Worm (Caenorhabditis elegans) whole organism, young adult: ENCODE results near the gene EEED8.14.

Source experiments
- C06A6.2 ChIP-seq: fragments of 200-800 bp; sonication (Bioruptor generic); conservative IDR thresholded peaks from 2 replicates; pipeline ENCODE4 v1.3.6; 2022; ENCODE audit warnings: missing genetic modification characterization, missing compliant biosample characterization
- D2030.7 ChIP-seq: fragments of 200-800 bp; sonication (Bioruptor generic); IDR thresholded peaks from 2 replicates; pipeline ENCODE4 v1.3.6; 2022; ENCODE audit warnings: missing genetic modification reagents, missing genetic modification characterization, missing compliant biosample characterization
- F23B12.7 ChIP-seq: sonication (generic microtip); optimal IDR thresholded peaks from 2 replicates; lab custom pipeline; 2017; ENCODE audit warnings: missing genetic modification characterization, mild to moderate bottlenecking, missing compliant biosample characterization, antibody characterized with exemption, moderate library complexity; ENCODE audit not compliant: insufficient read depth
- F33H1.4 ChIP-seq: fragments of 200-800 bp; sonication (Bioruptor generic); IDR thresholded peaks from 2 replicates; pipeline ENCODE4 v1.3.6; 2022; ENCODE audit warnings: missing genetic modification reagents, missing genetic modification characterization, missing compliant biosample characterization
- F39B2.1 ChIP-seq: fragments of 200-800 bp; sonication (Bioruptor generic); IDR thresholded peaks from 2 replicates; pipeline ENCODE4 v1.3.6; 2022; ENCODE audit warnings: missing genetic modification reagents, missing genetic modification characterization, missing compliant biosample characterization
- F55B11.4 ChIP-seq: sonication (generic microtip); optimal IDR thresholded peaks from 2 replicates; lab custom pipeline; 2016; ENCODE audit warnings: missing compliant biosample characterization, missing genetic modification characterization, borderline replicate concordance; ENCODE audit not compliant: insufficient read depth
- Y53G8AR.9 ChIP-seq: fragments of 200-800 bp; sonication (Bioruptor generic); conservative IDR thresholded peaks from 2 replicates; pipeline ENCODE4 v1.3.6; 2022; ENCODE audit warnings: missing genetic modification reagents, missing genetic modification characterization, missing compliant biosample characterization
- Y79H2A.3 ChIP-seq: fragments of 200-800 bp; sonication (Bioruptor generic); conservative IDR thresholded peaks from 2 replicates; pipeline ENCODE4 v1.3.6; 2022; ENCODE audit warnings: missing genetic modification reagents, missing genetic modification characterization, missing compliant biosample characterization
- akir-1 ChIP-seq: fragments of 200-800 bp; sonication (Bioruptor generic); optimal IDR thresholded peaks from 2 replicates; lab custom pipeline; 2018; ENCODE audit warnings: mild to moderate bottlenecking, missing genetic modification characterization, moderate library complexity, missing compliant biosample characterization
- ama-1 ChIP-seq, 3 experiments: fragments of 150-350 bp in 1 of 3; sonication (generic microtip) in 2 of 3; optimal IDR thresholded peaks; 2 replicates each; lab custom pipeline; 2014 to 2018; ENCODE audit warnings: missing biosample characterization in 2 of 3, missing genetic modification characterization in 2 of 3, missing genetic modification reagents in 2 of 3
- atf-7 ChIP-seq: sonication (generic microtip); optimal IDR thresholded peaks from 2 replicates; lab custom pipeline; 2017; ENCODE audit warnings: mild to moderate bottlenecking, missing genetic modification characterization, missing compliant biosample characterization
- attf-3 ChIP-seq: fragments of 200-800 bp; sonication (Bioruptor generic); conservative IDR thresholded peaks from 2 replicates; pipeline ENCODE4 v1.3.6; 2022; ENCODE audit warnings: missing genetic modification reagents, missing genetic modification characterization, missing compliant biosample characterization
- attf-6 ChIP-seq: fragments of 200-800 bp; sonication (Bioruptor generic); IDR thresholded peaks from 2 replicates; pipeline ENCODE4 v1.3.6; 2022; ENCODE audit warnings: missing genetic modification reagents, missing genetic modification characterization, missing compliant biosample characterization
- bed-1 ChIP-seq: fragments of 200-800 bp; sonication (Bioruptor generic); IDR thresholded peaks from 2 replicates; pipeline ENCODE4 v1.3.6; 2022; ENCODE audit warnings: missing genetic modification reagents, missing genetic modification characterization, missing compliant biosample characterization
- ceh-27 ChIP-seq: fragments of 200-800 bp; sonication (Bioruptor generic); optimal IDR thresholded peaks from 2 replicates; lab custom pipeline; 2018; ENCODE audit warnings: mild to moderate bottlenecking, missing genetic modification characterization, moderate library complexity, missing compliant biosample characterization
- ceh-58 ChIP-seq: fragments of 200-800 bp; sonication (Bioruptor generic); IDR thresholded peaks from 2 replicates; pipeline ENCODE4 v1.3.6; 2022; ENCODE audit warnings: missing genetic modification characterization, missing compliant biosample characterization
- chd-7 ChIP-seq: sonication (generic microtip); optimal IDR thresholded peaks from 2 replicates; lab custom pipeline; 2016; ENCODE audit warnings: mild to moderate bottlenecking, missing genetic modification characterization, moderate library complexity, missing compliant biosample characterization
- dpff-1 ChIP-seq: sonication (generic microtip); optimal IDR thresholded peaks from 2 replicates; lab custom pipeline; 2017; ENCODE audit warnings: mild to moderate bottlenecking, missing genetic modification characterization, missing compliant biosample characterization
- efl-1 ChIP-seq: fragments of 150-350 bp; optimal IDR thresholded peaks from 2 replicates; lab custom pipeline; 2014; ENCODE audit warnings: missing biosample characterization, missing genetic modification reagents, missing genetic modification characterization
- ets-4 ChIP-seq: fragments of 200-800 bp; sonication (Bioruptor generic); optimal IDR thresholded peaks from 2 replicates; lab custom pipeline; 2018; ENCODE audit warnings: mild to moderate bottlenecking, missing genetic modification characterization, missing compliant biosample characterization
- gei-17 ChIP-seq: fragments of 200-800 bp; sonication (Bioruptor generic); optimal IDR thresholded peaks from 2 replicates; lab custom pipeline; 2018; ENCODE audit warnings: mild to moderate bottlenecking, missing genetic modification characterization, missing compliant biosample characterization
- hrde-1 ChIP-seq: sonication (generic microtip); optimal IDR thresholded peaks from 2 replicates; lab custom pipeline; 2016; ENCODE audit warnings: missing genetic modification characterization, mild to moderate bottlenecking, missing compliant biosample characterization, moderate library complexity, missing genotype, missing genetic modification reagents, borderline replicate concordance
- hsf-1 ChIP-seq: fragments of 200-800 bp; sonication (Bioruptor generic); IDR thresholded peaks from 2 replicates; pipeline ENCODE4 v1.3.6; 2022; ENCODE audit warnings: missing genetic modification reagents, missing genetic modification characterization, missing compliant biosample characterization
- lag-1 ChIP-seq: fragments of 200-800 bp; sonication (Bioruptor generic); IDR thresholded peaks from 2 replicates; pipeline ENCODE4 v1.3.6; 2022; ENCODE audit warnings: missing genetic modification reagents, missing genetic modification characterization, missing compliant biosample characterization
- let-607 ChIP-seq, 2 experiments: fragments of 200-800 bp in 1 of 2; sonication (Bioruptor generic) in 1 of 2; sonication (generic microtip) in 1 of 2; optimal IDR thresholded peaks; 2 replicates each; lab custom pipeline; 2016 to 2018; ENCODE audit warnings: mild to moderate bottlenecking in 2 of 2, missing compliant biosample characterization in 2 of 2, missing genetic modification characterization in 2 of 2, moderate library complexity in 2 of 2, missing genotype in 1 of 2
- lsl-1 ChIP-seq: fragments of 200-800 bp; sonication (Bioruptor generic); optimal IDR thresholded peaks from 2 replicates; lab custom pipeline; 2018; ENCODE audit warnings: mild to moderate bottlenecking, missing genetic modification characterization, moderate library complexity, missing compliant biosample characterization
- madf-3 ChIP-seq: fragments of 200-800 bp; sonication (Bioruptor generic); IDR thresholded peaks from 2 replicates; pipeline ENCODE4 v1.3.6; 2022; ENCODE audit warnings: missing genetic modification reagents, missing genetic modification characterization, missing compliant biosample characterization
- mcd-1 ChIP-seq: fragments of 200-800 bp; sonication (Bioruptor generic); IDR thresholded peaks from 2 replicates; pipeline ENCODE4 v1.3.6; 2022; ENCODE audit warnings: missing genetic modification reagents, missing genetic modification characterization, missing compliant biosample characterization
- mes-4 ChIP-seq: sonication (generic microtip); optimal IDR thresholded peaks from 2 replicates; lab custom pipeline; 2016; ENCODE audit warnings: missing genotype, missing genetic modification characterization, missing compliant biosample characterization
- mxl-1 ChIP-seq: sonication (generic microtip); optimal IDR thresholded peaks from 2 replicates; lab custom pipeline; 2016; ENCODE audit warnings: missing genetic modification characterization, missing compliant biosample characterization
- nfya-1 ChIP-seq: sonication (generic microtip); optimal IDR thresholded peaks from 2 replicates; lab custom pipeline; 2017; ENCODE audit warnings: antibody characterized with exemption, missing compliant biosample characterization, missing genetic modification characterization, borderline replicate concordance; ENCODE audit not compliant: insufficient read depth
- nfyb-1 ChIP-seq: fragments of 200-800 bp; sonication (Bioruptor generic); IDR thresholded peaks from 2 replicates; pipeline ENCODE4 v1.3.6; 2022; ENCODE audit warnings: missing genetic modification reagents, missing genetic modification characterization, missing compliant biosample characterization
- nhr-120 ChIP-seq: fragments of 200-800 bp; sonication (Bioruptor generic); IDR thresholded peaks from 2 replicates; pipeline ENCODE4 v1.3.6; 2022; ENCODE audit warnings: missing genetic modification characterization, missing compliant biosample characterization
- nhr-179 ChIP-seq: sonication (generic microtip); optimal IDR thresholded peaks from 2 replicates; lab custom pipeline; 2016; ENCODE audit warnings: mild to moderate bottlenecking, missing genetic modification characterization, missing compliant biosample characterization
- nhr-80 ChIP-seq: sonication (generic microtip); optimal IDR thresholded peaks from 2 replicates; lab custom pipeline; 2016; ENCODE audit warnings: missing genetic modification characterization, missing compliant biosample characterization
- rcor-1 ChIP-seq: fragments of 200-800 bp; sonication (Bioruptor generic); IDR thresholded peaks from 2 replicates; pipeline ENCODE4 v1.3.6; 2022; ENCODE audit warnings: missing genetic modification reagents, missing genetic modification characterization, missing compliant biosample characterization
- sdz-38 ChIP-seq: sonication (generic microtip); optimal IDR thresholded peaks from 2 replicates; lab custom pipeline; 2016; ENCODE audit warnings: missing genotype, missing genetic modification characterization, missing compliant biosample characterization
- sptf-2 ChIP-seq: fragments of 200-800 bp; sonication (Bioruptor generic); optimal IDR thresholded peaks from 2 replicates; lab custom pipeline; 2018; ENCODE audit warnings: mild to moderate bottlenecking, missing genetic modification characterization, missing compliant biosample characterization
- tlf-1 ChIP-seq: fragments of 200-800 bp; sonication (Bioruptor generic); optimal IDR thresholded peaks from 2 replicates; lab custom pipeline; 2018; ENCODE audit warnings: mild to moderate bottlenecking, missing genetic modification characterization, missing compliant biosample characterization
- unc-130 ChIP-seq: sonication (generic microtip); optimal IDR thresholded peaks from 2 replicates; lab custom pipeline; 2016; ENCODE audit warnings: missing genetic modification reagents, missing genetic modification characterization, missing compliant biosample characterization
- xnd-1 ChIP-seq: sonication (generic microtip); optimal IDR thresholded peaks from 2 replicates; lab custom pipeline; 2016; ENCODE audit warnings: missing genotype, missing genetic modification reagents, missing genetic modification characterization, missing compliant biosample characterization
- zim-3 ChIP-seq: sonication (generic microtip); optimal IDR thresholded peaks from 2 replicates; lab custom pipeline; 2017; ENCODE audit warnings: mild to moderate bottlenecking, missing genetic modification characterization, moderate library complexity, missing compliant biosample characterization

EEED8.14 gene

ce11 chrII:5458683-5459410, 45.0 kb upstream of the EEED8.14 start:
- no peak for TF ChIP-seq F23B12.7 (tag; lab: Kevin White, UChicago)
- peak; percentile 57; the same call in 1 of the 2 replicates for TF ChIP-seq F33H1.4 (GFP tag; lab: Robert Waterston, UW)
- TF ChIP-seq hrde-1 (tag; lab: Kevin White, UChicago) = no peak
- no peak for TF ChIP-seq dpff-1 (tag; lab: Kevin White, UChicago)
- no peak for TF ChIP-seq ama-1 (optimal IDR thresholded peaks at IDR 0.05; lab: Kevin White, UChicago)
- TF ChIP-seq ama-1 (GFP tag; optimal IDR thresholded peaks at IDR 0.05; lab: Kevin White, UChicago) = no peak
- TF ChIP-seq let-607 (tag; optimal IDR thresholded peaks at IDR 0.05; lab: Kevin White, UChicago) = no peak
- no peak for TF ChIP-seq akir-1 (GFP tag; lab: Kevin White, UChicago)
- peak; percentile 39 for TF ChIP-seq xnd-1
- TF ChIP-seq bed-1 (GFP tag; lab: Robert Waterston, UW) = no peak
- no peak for TF ChIP-seq unc-130 (GFP tag; lab: Kevin White, UChicago)
- no peak for TF ChIP-seq hsf-1 (GFP tag; lab: Robert Waterston, UW)
- TF ChIP-seq zim-3 (tag; lab: Kevin White, UChicago) = no peak
- TF ChIP-seq ceh-58 (GFP tag; lab: Robert Waterston, UW) = no peak
- TF ChIP-seq attf-6 (GFP tag; lab: Robert Waterston, UW) = no peak
- TF ChIP-seq lag-1 (GFP tag; lab: Robert Waterston, UW) = no peak
- TF ChIP-seq gei-17 (GFP tag; lab: Kevin White, UChicago) = no peak
- TF ChIP-seq mxl-1 (tag; lab: Kevin White, UChicago) = no peak
- TF ChIP-seq lsl-1 (GFP tag; lab: Kevin White, UChicago) = peak; percentile 80
- TF ChIP-seq nhr-120 (GFP tag; lab: Robert Waterston, UW) = no peak
- TF ChIP-seq madf-3 (GFP tag; lab: Robert Waterston, UW) = 0 out of 2 replicates have a peak, but pooled peaks have one; percentile 46
- TF ChIP-seq Y79H2A.3 = no peak
- TF ChIP-seq atf-7 = no peak
- TF ChIP-seq attf-3 (GFP tag; lab: Robert Waterston, UW) = no peak
- no peak for TF ChIP-seq nhr-80 (tag; lab: Kevin White, UChicago)

DNA sequence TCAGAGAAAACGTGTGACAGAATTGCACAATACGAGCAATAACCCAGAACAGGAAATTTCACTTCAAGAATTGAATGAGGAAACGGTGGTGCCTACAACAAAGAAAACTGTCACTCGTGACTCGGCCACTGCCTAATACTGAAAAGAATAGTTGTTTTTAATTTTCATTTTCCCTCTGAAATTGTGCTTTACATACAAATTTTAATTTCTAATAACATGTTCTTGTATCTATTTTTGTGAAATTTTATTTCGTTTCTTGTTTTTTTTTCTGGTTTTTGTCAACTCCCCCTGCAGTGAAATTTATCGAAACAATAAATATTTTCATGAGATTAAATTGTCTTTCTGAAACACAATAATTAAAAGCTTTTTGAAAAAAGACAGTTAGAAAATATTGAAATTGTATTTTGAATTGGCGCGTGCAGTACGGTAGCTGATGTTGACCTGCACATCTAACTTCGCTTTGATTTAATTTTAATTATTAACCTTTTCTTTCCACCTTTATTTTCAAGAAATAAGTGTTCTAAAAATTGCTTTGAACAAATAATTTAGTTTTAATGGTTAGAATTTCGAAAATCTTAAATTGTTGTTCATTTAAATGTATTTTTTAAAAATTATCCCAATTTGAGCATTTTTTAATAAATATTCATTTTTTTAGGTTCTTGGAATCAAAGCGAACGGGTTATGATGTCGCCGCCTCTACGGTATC, 42.0 kb upstream of the EEED8.14 start, which contains the start of gene daz-1:
Gene daz-1, plus strand, starts transcription at position 656 of the 706 bp plus-strand sequence.
- TF ChIP-seq rcor-1 (peak; percentile 46; the same call in 1 of the 2 replicates), mes-4 (tag; lab: Kevin White, UChicago) (no peak), atf-7 (no peak), F33H1.4 (GFP tag; lab: Robert Waterston, UW) (peak; percentile 70), xnd-1 (peak; percentile 68), bed-1 (GFP tag; lab: Robert Waterston, UW) (no peak), efl-1 (GFP tag; lab: Kevin White, UChicago) (peak; percentile 95), mcd-1 (no peak), attf-3 (GFP tag; lab: Robert Waterston, UW) (no peak), F39B2.1 (GFP tag; lab: Robert Waterston, UW) (no peak), D2030.7 (GFP tag; lab: Robert Waterston, UW) (peak; percentile 44), let-607 (tag; optimal IDR thresholded peaks at IDR 0.05; lab: Kevin White, UChicago) (no peak), sdz-38 (tag; lab: Kevin White, UChicago) (no peak), sptf-2 (GFP tag; lab: Kevin White, UChicago) (no peak), tlf-1 (GFP tag; lab: Kevin White, UChicago) (peak; percentile 13), lsl-1 (GFP tag; lab: Kevin White, UChicago) (peak; percentile 93), C06A6.2 (GFP tag; lab: Robert Waterston, UW) (no peak), F23B12.7 (tag; lab: Kevin White, UChicago) (peak; percentile 3), nfya-1 (tag; lab: Kevin White, UChicago) (no peak), hrde-1 (tag; lab: Kevin White, UChicago) (no peak), nfyb-1 (GFP tag; lab: Robert Waterston, UW) (no peak), nhr-120 (GFP tag; lab: Robert Waterston, UW) (no peak), F55B11.4 (no peak), nhr-80 (tag; lab: Kevin White, UChicago) (no peak), ceh-27 (GFP tag; lab: Kevin White, UChicago) (no peak), Y53G8AR.9 (GFP tag; lab: Robert Waterston, UW) (no peak), chd-7 (tag; lab: Kevin White, UChicago) (no peak), lag-1 (GFP tag; lab: Robert Waterston, UW) (no peak), nhr-179 (tag; lab: Kevin White, UChicago) (no peak), dpff-1 (tag; lab: Kevin White, UChicago) (no peak), ets-4 (GFP tag; lab: Kevin White, UChicago) (no peak)
